Worm (Caenorhabditis elegans): ENCODE data around the gene srsx-19.

srsx-19 gene

DNA sequence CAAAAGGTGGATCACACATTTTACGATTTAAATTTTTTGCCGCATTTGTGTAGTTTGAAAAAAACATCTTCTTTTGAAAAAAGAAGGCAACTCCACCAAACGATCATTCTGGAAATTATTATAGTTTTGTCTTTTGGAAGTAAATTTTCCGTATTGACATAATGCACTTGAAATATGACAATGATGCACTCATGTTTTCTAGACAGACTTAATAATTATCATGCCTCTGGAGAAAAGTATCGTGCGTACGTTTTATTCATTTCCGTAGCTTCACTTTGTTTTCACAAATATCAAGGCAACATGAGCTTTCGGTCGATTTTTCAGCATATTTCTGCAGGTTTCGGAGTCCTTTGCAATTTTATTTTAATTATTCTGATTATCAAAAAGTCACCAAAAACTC, 30.9 kb downstream of the srsx-19 start, which contains the start of gene str-250:
TSS of gene str-250 (plus strand) at position 301 of the 400 bp plus-strand sequence.
- TF ChIP-seq lin-40 (tag; optimal IDR thresholded peaks at IDR 0.05), result no peak
- TF ChIP-seq F33H1.4 (GFP tag; IDR thresholded peaks at IDR 0.05), result no peak
- TF ChIP-seq F39B2.1 (GFP tag; IDR thresholded peaks at IDR 0.05), result no peak
- no peak for TF ChIP-seq him-1 (tag; optimal IDR thresholded peaks at IDR 0.05)
- no peak for TF ChIP-seq somi-1 (GFP tag; optimal IDR thresholded peaks at IDR 0.05)
- no peak for TF ChIP-seq repo-1 (tag; optimal IDR thresholded peaks at IDR 0.05)
- no peak for TF ChIP-seq cebp-1 (GFP tag; IDR thresholded peaks at IDR 0.05)
- no peak for TF ChIP-seq cebp-1 (tag; optimal IDR thresholded peaks at IDR 0.05)
- TF ChIP-seq gei-17 (GFP tag; optimal IDR thresholded peaks at IDR 0.05), result no peak
- no peak for TF ChIP-seq bed-2 (GFP tag; IDR thresholded peaks at IDR 0.05)
- no peak for TF ChIP-seq F22D6.2 (tag; optimal IDR thresholded peaks at IDR 0.05)
- no peak for TF ChIP-seq lsl-1 (GFP tag; optimal IDR thresholded peaks at IDR 0.05)
- TF ChIP-seq unc-62 (GFP tag; optimal IDR thresholded peaks at IDR 0.05), result no peak
- no peak for TF ChIP-seq C17E4.6 (GFP tag; IDR thresholded peaks at IDR 0.05)
- TF ChIP-seq snpc-4 (GFP tag; optimal IDR thresholded peaks at IDR 0.05), result no peak
- no peak for TF ChIP-seq snpc-4 (tag; optimal IDR thresholded peaks at IDR 0.05)
- no peak for TF ChIP-seq dpff-1 (tag; optimal IDR thresholded peaks at IDR 0.05)
- TF ChIP-seq madf-6 (GFP tag; IDR thresholded peaks at IDR 0.05), result no peak

DNA sequence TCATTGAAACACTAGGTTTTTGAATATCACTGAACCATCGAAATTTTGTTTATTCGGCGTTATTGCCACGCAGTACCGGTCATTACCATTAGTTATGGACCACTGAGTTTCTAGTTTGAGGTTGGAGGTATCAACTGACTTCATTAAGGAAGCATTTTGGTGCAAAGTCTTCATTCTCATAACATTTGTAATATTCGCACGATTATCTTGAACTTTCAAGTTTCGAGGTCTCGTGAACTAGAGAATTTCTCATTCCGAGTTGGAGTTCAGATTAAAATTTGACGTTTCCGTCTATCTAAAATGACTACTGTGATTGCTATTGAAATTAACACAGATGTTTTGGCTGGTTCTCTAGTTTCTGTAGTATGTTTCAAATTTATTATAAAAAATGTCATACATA, 33.3 kb downstream of the srsx-19 start, which contains the start of gene srx-42:
TSS of gene srx-42 (plus strand) at position 301 of the 400 bp plus-strand sequence.
- TF ChIP-seq T26A5.8 (tag; optimal IDR thresholded peaks at IDR 0.05) (no peak), madf-3 (GFP tag; IDR thresholded peaks at IDR 0.05) (no peak)

DNA sequence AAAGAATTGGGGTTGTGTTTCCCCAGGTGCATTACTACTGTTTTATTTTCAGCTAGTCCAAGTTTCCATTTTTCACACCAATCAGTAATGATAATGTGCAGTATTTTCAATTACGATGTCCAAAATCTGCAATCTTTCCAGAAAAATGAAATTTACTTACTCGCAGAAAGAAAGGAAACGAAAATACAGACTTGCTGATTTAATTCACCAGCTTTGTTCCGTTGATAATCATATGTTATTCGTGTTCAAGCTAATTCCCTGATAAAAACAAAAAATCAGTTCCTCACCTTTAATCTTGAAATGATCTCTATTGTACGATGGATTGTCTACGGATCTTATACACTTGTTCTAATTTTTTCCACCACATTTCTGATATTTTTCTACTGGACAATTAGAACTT, 36.4 kb downstream of the srsx-19 start, which contains the start of gene srxa-11:
TSS of gene srxa-11 (plus strand) at position 301 of the 400 bp plus-strand sequence.
- TF ChIP-seq hlh-26 (GFP tag; conservative IDR thresholded peaks at IDR 0.05) (no peak), F10E7.11 (tag; optimal IDR thresholded peaks at IDR 0.05) (no peak), bed-2 (GFP tag; IDR thresholded peaks at IDR 0.05) (no peak)

ce11 chrV:13926398-13926797, 38.9 kb downstream of the srsx-19 start, which contains the start of gene srxa-12:
TSS of gene srxa-12 (plus strand) at chrV:13926698.
- no peak for TF ChIP-seq hmg-20 (GFP tag; IDR thresholded peaks at IDR 0.05)
- no peak for TF ChIP-seq ztf-22 (GFP tag; optimal IDR thresholded peaks at IDR 0.05)
- TF ChIP-seq lsl-1 (GFP tag; optimal IDR thresholded peaks at IDR 0.05), result no peak
- TF ChIP-seq madf-3 (GFP tag; IDR thresholded peaks at IDR 0.05), result no peak
- no peak for TF ChIP-seq T26A5.8 (tag; optimal IDR thresholded peaks at IDR 0.05)
- no peak for TF ChIP-seq lin-40 (tag; optimal IDR thresholded peaks at IDR 0.05)
- TF ChIP-seq pha-4 (tag; optimal IDR thresholded peaks at IDR 0.05), result no peak
- TF ChIP-seq ztf-18 (tag; optimal IDR thresholded peaks at IDR 0.05), result no peak
- TF ChIP-seq nfyb-1 (GFP tag; IDR thresholded peaks at IDR 0.05), result no peak
- no peak for TF ChIP-seq C17E4.6 (GFP tag; IDR thresholded peaks at IDR 0.05)
- TF ChIP-seq him-1 (tag; optimal IDR thresholded peaks at IDR 0.05), result no peak

- TF ChIP-seq bed-2 (GFP tag; IDR thresholded peaks at IDR 0.05) (no peak), nhr-80 (tag; optimal IDR thresholded peaks at IDR 0.05) (no peak), efl-1 (GFP tag; optimal IDR thresholded peaks at IDR 0.05) (no peak), F55B11.4 (tag; optimal IDR thresholded peaks at IDR 0.05; ENCODE audit: borderline replicate concordance, insufficient read depth) (no peak), K11D2.4 (GFP tag; IDR thresholded peaks at IDR 0.05) (no peak), nhr-179 (tag; optimal IDR thresholded peaks at IDR 0.05) (no peak), die-1 (tag; optimal IDR thresholded peaks at IDR 0.05) (no peak), akir-1 (GFP tag; optimal IDR thresholded peaks at IDR 0.05) (no peak), nfya-1 (tag; optimal IDR thresholded peaks at IDR 0.05; ENCODE audit: borderline replicate concordance, insufficient read depth) (no peak), zim-3 (tag; optimal IDR thresholded peaks at IDR 0.05) (no peak), sea-2 (GFP tag; IDR thresholded peaks at IDR 0.05) (no peak), K12H6.12 (tag; optimal IDR thresholded peaks at IDR 0.05) (no peak), egl-18 (GFP tag; IDR thresholded peaks at IDR 0.05) (no peak), cebp-2 (GFP tag; IDR thresholded peaks at IDR 0.05) (no peak), ama-1 (optimal IDR thresholded peaks at IDR 0.05) (no peak), ama-1 (GFP tag; optimal IDR thresholded peaks at IDR 0.05) (no peak)
These were observed 42.0 kb downstream of the srsx-19 start, which contains the start of gene srxa-13 for ce11 chrV:13929503-13929902. TSS of gene srxa-13 (plus strand) at chrV:13929803.
